Worm (Caenorhabditis elegans): ENCODE results near the gene Y45F10B.8.

DNA sequence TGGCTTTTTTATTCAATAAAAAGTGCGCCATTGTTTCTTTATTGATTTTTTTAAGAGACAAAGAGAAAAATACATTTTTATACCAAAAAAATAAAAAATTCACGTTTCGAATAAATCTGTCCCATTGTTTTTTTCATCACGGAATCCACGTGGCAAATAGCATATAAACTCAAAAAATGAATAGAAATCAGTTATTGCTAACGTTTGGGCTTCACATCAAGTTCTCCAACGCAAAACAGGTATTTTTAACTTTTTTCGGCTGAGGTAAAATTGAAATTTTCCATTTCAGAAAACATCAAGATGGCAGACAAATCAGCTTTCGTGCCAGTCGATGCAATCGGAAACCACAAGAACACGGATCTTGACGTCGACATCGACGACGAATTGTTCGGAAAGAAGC lies 15.3 kb upstream of the Y45F10B.8 start, which contains the start of gene Y45F10B.3:
- no peak for TF ChIP-seq flt-1 (GFP tag; IDR thresholded peaks at IDR 0.05)
- no peak for TF ChIP-seq ama-1 (optimal IDR thresholded peaks at IDR 0.05)
- TF ChIP-seq B0310.2 (tag; optimal IDR thresholded peaks at IDR 0.05), result no peak
- no peak for TF ChIP-seq ceh-36 (tag; optimal IDR thresholded peaks at IDR 0.05)
- no peak for TF ChIP-seq ceh-13 (GFP tag; optimal IDR thresholded peaks at IDR 0.05)
- no peak for TF ChIP-seq pes-1 (GFP tag; IDR thresholded peaks at IDR 0.05)
- TF ChIP-seq aly-1 (tag; optimal IDR thresholded peaks at IDR 0.05), result no peak
- TF ChIP-seq scrt-1 (GFP tag; IDR thresholded peaks at IDR 0.05), result no peak
- no peak for TF ChIP-seq F13C5.2 (tag; optimal IDR thresholded peaks at IDR 0.05)
- TF ChIP-seq tbx-37 (GFP tag; conservative IDR thresholded peaks at IDR 0.05), result no peak
- TF ChIP-seq sea-1 (GFP tag; conservative IDR thresholded peaks at IDR 0.05), result no peak
- TF ChIP-seq tra-4 (tag; optimal IDR thresholded peaks at IDR 0.05), result no peak
